Fruit fly (Drosophila melanogaster): Measurements from ENCODE around the gene CG33939.
A peak's percentile ranks its signal among the peaks of the same experiment; 100 is the strongest.

Gene CG33939

DNA sequence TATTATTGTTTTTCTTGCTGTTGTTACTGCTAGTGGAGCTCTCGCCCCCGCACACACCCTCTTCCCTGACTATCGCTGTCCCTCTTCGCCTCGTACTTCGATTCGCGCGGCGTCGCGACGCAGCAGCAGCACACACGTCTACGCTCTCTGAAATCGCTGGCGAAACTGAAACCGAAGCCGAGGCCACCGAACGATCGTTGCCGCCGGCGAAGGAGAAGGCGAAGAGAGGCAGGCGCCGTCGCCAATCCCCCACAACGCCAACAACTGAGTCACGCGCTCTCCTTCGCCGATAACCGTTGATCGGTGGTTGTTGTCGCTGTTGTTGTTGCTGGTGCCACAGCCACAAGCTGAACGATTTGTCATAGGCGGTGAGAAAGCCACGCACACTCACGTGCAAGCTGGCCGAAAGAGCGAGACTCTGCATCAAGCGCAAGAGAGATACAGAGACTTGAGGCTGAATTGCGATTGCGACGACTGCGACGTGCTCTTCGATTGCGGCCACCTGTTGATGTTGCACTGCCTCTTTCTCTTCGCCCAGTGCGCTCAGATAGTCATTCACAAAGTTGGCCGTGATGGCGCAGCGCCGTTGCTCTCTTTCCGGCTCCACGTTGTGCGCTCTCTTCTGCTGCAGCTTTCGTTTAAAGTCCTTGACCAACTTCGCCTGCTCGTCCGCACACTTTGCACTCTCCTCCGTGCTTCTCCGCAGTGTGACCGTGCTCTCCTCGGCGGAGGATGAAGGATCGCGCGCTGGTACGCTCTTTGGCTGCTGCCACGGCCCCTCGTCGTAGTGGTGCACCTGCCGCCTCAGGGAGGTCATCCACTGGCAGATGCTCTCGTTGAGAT, 21.2 kb downstream of the CG33939 start:
- TF ChIP-seq Myc (optimal IDR thresholded peaks at IDR 0.05) (no peak), Hr78 (GFP tag; optimal IDR thresholded peaks at IDR 0.05) (no peak), woc (GFP tag; optimal IDR thresholded peaks at IDR 0.05) (no peak), tai (GFP tag; optimal IDR thresholded peaks at IDR 0.05) (no peak), dsf (GFP tag; optimal IDR thresholded peaks at IDR 0.05; ENCODE audit: borderline replicate concordance) (no peak), lola (GFP tag; optimal IDR thresholded peaks at IDR 0.05) (no peak), usp (GFP tag; optimal IDR thresholded peaks at IDR 0.05) (no peak), CG9705 (GFP tag; optimal IDR thresholded peaks at IDR 0.05) (no peak), CrebA (GFP tag; optimal IDR thresholded peaks at IDR 0.05; ENCODE audit: borderline replicate concordance) (peak; percentile 33), CG32264 (GFP tag; optimal IDR thresholded peaks at IDR 0.05) (no peak), jim (GFP tag; optimal IDR thresholded peaks at IDR 0.05) (no peak), N (GFP tag; optimal IDR thresholded peaks at IDR 0.05) (no peak), Hr83 (GFP tag; optimal IDR thresholded peaks at IDR 0.05; ENCODE audit: poor library complexity, severe bottlenecking) (no peak), pan (optimal IDR thresholded peaks at IDR 0.05) (no peak), Mio (GFP tag; optimal IDR thresholded peaks at IDR 0.05) (no peak), sv (GFP tag; optimal IDR thresholded peaks at IDR 0.05) (no peak), HLH106 (tag; optimal IDR thresholded peaks at IDR 0.05) (no peak), Abd-B (GFP tag; optimal IDR thresholded peaks at IDR 0.05) (no peak), sage (GFP tag; optimal IDR thresholded peaks at IDR 0.05) (no peak), Dfd (GFP tag; optimal IDR thresholded peaks at IDR 0.05) (no peak), br (GFP tag; optimal IDR thresholded peaks at IDR 0.05) (peak; percentile 15), rgr (GFP tag; optimal IDR thresholded peaks at IDR 0.05) (no peak), dmrt93B (GFP tag; optimal IDR thresholded peaks at IDR 0.05) (no peak), Vsx2 (GFP tag; optimal IDR thresholded peaks at IDR 0.05; ENCODE audit: partially characterized antibody) (peak; percentile 38), brk (GFP tag; optimal IDR thresholded peaks at IDR 0.05) (no peak), Rel (GFP tag; optimal IDR thresholded peaks at IDR 0.05) (peak; percentile 69), Rel (tag; optimal IDR thresholded peaks at IDR 0.05) (peak; percentile 62), fru (GFP tag; optimal IDR thresholded peaks at IDR 0.05) (peak; percentile 49), Sp1 (GFP tag; optimal IDR thresholded peaks at IDR 0.05) (peak; percentile 23), Jra (GFP tag; optimal IDR thresholded peaks at IDR 0.05) (peak; percentile 93), foxo (GFP tag; optimal IDR thresholded peaks at IDR 0.05) (no peak), OdsH (GFP tag; optimal IDR thresholded peaks at IDR 0.05) (no peak), Hnf4 (GFP tag; optimal IDR thresholded peaks at IDR 0.05) (peak; percentile 30), dl (GFP tag; optimal IDR thresholded peaks at IDR 0.05; ENCODE audit: insufficient read depth in 1 of 2, partially characterized antibody in 2 of 2) (peak; percentile 91 to 92), GATAd (GFP tag; optimal IDR thresholded peaks at IDR 0.05) (no peak), h (GFP tag; optimal IDR thresholded peaks at IDR 0.05) (peak; percentile 57), psq (GFP tag; optimal IDR thresholded peaks at IDR 0.05) (no peak), ey (GFP tag; optimal IDR thresholded peaks at IDR 0.05) (no peak), Dif (GFP tag; optimal IDR thresholded peaks at IDR 0.05; ENCODE audit: partially characterized antibody) (peak; percentile 91)

DNA sequence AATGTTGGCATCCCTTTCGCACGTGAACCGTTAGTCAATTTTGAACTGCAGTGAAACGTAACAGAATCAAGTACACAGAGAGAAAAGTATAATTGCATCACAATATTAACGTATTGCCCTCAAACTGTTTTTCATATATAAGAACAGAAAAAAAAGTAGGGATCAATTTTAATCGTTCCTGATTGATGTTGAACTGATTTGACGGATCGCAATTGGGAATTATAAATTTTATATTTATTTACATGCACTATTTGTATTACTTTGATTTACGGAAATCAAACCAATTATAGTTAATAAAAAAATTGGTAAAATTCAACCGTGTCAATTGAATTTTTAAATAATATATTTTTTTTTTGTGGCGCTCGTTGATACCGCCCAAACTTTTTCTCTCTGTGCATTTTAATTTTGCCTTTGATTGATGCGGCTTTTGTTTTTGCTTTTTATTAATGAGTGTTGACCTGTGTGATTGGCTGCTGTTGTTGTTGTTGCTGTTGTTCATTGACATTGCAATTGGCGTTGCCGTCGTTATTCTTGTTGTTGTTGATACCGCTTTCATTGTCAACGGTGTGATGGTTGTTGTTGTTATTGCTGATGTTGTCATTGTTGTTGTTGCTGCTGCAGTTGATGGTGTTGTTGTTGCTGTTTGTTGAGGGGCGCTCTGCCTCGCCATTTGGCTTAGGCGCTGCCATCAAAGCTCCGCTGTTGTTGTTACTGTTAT, 22.0 kb downstream of the CG33939 start:
- TF ChIP-seq sv (GFP tag; optimal IDR thresholded peaks at IDR 0.05) (peak; percentile 68), h (GFP tag; optimal IDR thresholded peaks at IDR 0.05) (peak; percentile 64), Dfd (GFP tag; optimal IDR thresholded peaks at IDR 0.05) (peak; percentile 70), fru (GFP tag; optimal IDR thresholded peaks at IDR 0.05) (peak; percentile 64), Vsx2 (GFP tag; optimal IDR thresholded peaks at IDR 0.05; ENCODE audit: partially characterized antibody) (no peak), Jra (GFP tag; optimal IDR thresholded peaks at IDR 0.05) (no peak), OdsH (GFP tag; optimal IDR thresholded peaks at IDR 0.05) (peak; percentile 70), ey (GFP tag; optimal IDR thresholded peaks at IDR 0.05) (peak; percentile 58), foxo (GFP tag; optimal IDR thresholded peaks at IDR 0.05) (peak in 1 of 2 experiments; percentile 83), usp (GFP tag; optimal IDR thresholded peaks at IDR 0.05) (no peak), br (GFP tag; optimal IDR thresholded peaks at IDR 0.05) (peak; percentile 33), dmrt93B (GFP tag; optimal IDR thresholded peaks at IDR 0.05) (peak; percentile 65), psq (GFP tag; optimal IDR thresholded peaks at IDR 0.05) (peak; percentile 68), pan (optimal IDR thresholded peaks at IDR 0.05) (no peak), HLH106 (tag; optimal IDR thresholded peaks at IDR 0.05) (peak; percentile 74), lola (GFP tag; optimal IDR thresholded peaks at IDR 0.05) (no peak), dsf (GFP tag; optimal IDR thresholded peaks at IDR 0.05; ENCODE audit: borderline replicate concordance) (no peak), woc (GFP tag; optimal IDR thresholded peaks at IDR 0.05) (peak; percentile 41), jim (GFP tag; optimal IDR thresholded peaks at IDR 0.05) (no peak), Hnf4 (GFP tag; optimal IDR thresholded peaks at IDR 0.05) (peak; percentile 63), Myc (optimal IDR thresholded peaks at IDR 0.05) (no peak), Dif (GFP tag; optimal IDR thresholded peaks at IDR 0.05; ENCODE audit: partially characterized antibody) (no peak), CG9705 (GFP tag; optimal IDR thresholded peaks at IDR 0.05) (peak; percentile 18), rgr (GFP tag; optimal IDR thresholded peaks at IDR 0.05) (peak; percentile 77), dl (GFP tag; optimal IDR thresholded peaks at IDR 0.05; ENCODE audit: insufficient read depth in 1 of 2, partially characterized antibody in 2 of 2) (no peak), brk (GFP tag; optimal IDR thresholded peaks at IDR 0.05) (peak; percentile 23), sage (GFP tag; optimal IDR thresholded peaks at IDR 0.05) (peak; percentile 27), Sp1 (GFP tag; optimal IDR thresholded peaks at IDR 0.05) (peak; percentile 77)
